Worm (Caenorhabditis elegans) whole organism, mixed stage, embryonic: ENCODE results near the gene F45E4.6.

ENCODE experiments used
- M03D4.4 ChIP-seq: sonication (generic microtip); optimal IDR thresholded peaks from 2 replicates; lab custom pipeline; 2017; ENCODE audit warnings: mild to moderate bottlenecking, missing genetic modification characterization, missing compliant biosample characterization
- bed-3 ChIP-seq: fragments of 200-800 bp; sonication (Bioruptor generic); optimal IDR thresholded peaks from 3 replicates; lab custom pipeline; 2018; ENCODE audit warnings: mild to moderate bottlenecking, missing genetic modification characterization, moderate library complexity, missing compliant biosample characterization
- blmp-1 ChIP-seq: fragments of 150-350 bp; optimal IDR thresholded peaks from 2 replicates; lab custom pipeline; 2014; ENCODE audit warnings: missing biosample characterization, missing genetic modification characterization
- ceh-39 ChIP-seq: fragments of 150-350 bp; optimal IDR thresholded peaks from 2 replicates; lab custom pipeline; 2014; ENCODE audit warnings: missing biosample characterization, missing genetic modification characterization
- ceh-43 ChIP-seq: fragments of 200-800 bp; sonication (Bioruptor generic); optimal IDR thresholded peaks from 2 replicates; lab custom pipeline; 2018; ENCODE audit warnings: mild to moderate bottlenecking, missing genetic modification characterization, moderate library complexity, missing compliant biosample characterization
- ceh-83 ChIP-seq: fragments of 200-800 bp; sonication (Bioruptor generic); optimal IDR thresholded peaks from 2 replicates; lab custom pipeline; 2018; ENCODE audit warnings: mild to moderate bottlenecking, missing genetic modification characterization, missing compliant biosample characterization
- ces-1 ChIP-seq: fragments of 150-350 bp; optimal IDR thresholded peaks from 2 replicates; lab custom pipeline; 2014; ENCODE audit warnings: missing biosample characterization, missing genetic modification reagents, missing genetic modification characterization
- cnd-1 ChIP-seq: fragments of 200-800 bp; sonication (Bioruptor generic); optimal IDR thresholded peaks from 2 replicates; lab custom pipeline; 2018; ENCODE audit warnings: mild to moderate bottlenecking, missing genetic modification characterization, missing compliant biosample characterization
- elt-1 ChIP-seq: sonication (generic microtip); optimal IDR thresholded peaks from 2 replicates; lab custom pipeline; 2017; ENCODE audit warnings: missing genetic modification characterization, mild to moderate bottlenecking, missing compliant biosample characterization, antibody characterized with exemption, moderate library complexity, borderline replicate concordance; ENCODE audit not compliant: insufficient read depth
- elt-3 ChIP-seq: fragments of 150-350 bp; optimal IDR thresholded peaks from 2 replicates; lab custom pipeline; 2014; ENCODE audit warnings: missing biosample characterization, missing genetic modification characterization
- flh-1 ChIP-seq: fragments of 200-800 bp; sonication (Bioruptor generic); optimal IDR thresholded peaks from 2 replicates; lab custom pipeline; 2018; ENCODE audit warnings: mild to moderate bottlenecking, missing genetic modification characterization, moderate library complexity, missing compliant biosample characterization
- ham-2 ChIP-seq: fragments of 200-800 bp; sonication (Bioruptor generic); optimal IDR thresholded peaks from 2 replicates; lab custom pipeline; 2018; ENCODE audit warnings: mild to moderate bottlenecking, missing genetic modification characterization, missing compliant biosample characterization
- hlh-1 ChIP-seq: fragments of 150-350 bp; optimal IDR thresholded peaks from 2 replicates; lab custom pipeline; 2014; ENCODE audit warnings: missing biosample characterization, missing genetic modification reagents, missing genetic modification characterization
- lin-13 ChIP-seq: fragments of 150-350 bp; optimal IDR thresholded peaks from 2 replicates; lab custom pipeline; 2014; ENCODE audit warnings: missing biosample characterization, missing genetic modification characterization
- lin-32 ChIP-seq: fragments of 200-800 bp; sonication (Bioruptor generic); optimal IDR thresholded peaks from 2 replicates; lab custom pipeline; 2018; ENCODE audit warnings: mild to moderate bottlenecking, missing genetic modification characterization, missing compliant biosample characterization
- lsy-2 ChIP-seq: fragments of 150-350 bp; optimal IDR thresholded peaks from 2 replicates; lab custom pipeline; 2014; ENCODE audit warnings: missing biosample characterization, missing genetic modification characterization
- mab-5 ChIP-seq: fragments of 150-350 bp; optimal IDR thresholded peaks from 2 replicates; lab custom pipeline; 2014; ENCODE audit warnings: missing biosample characterization, missing genetic modification characterization
- mep-1 ChIP-seq: fragments of 150-350 bp; optimal IDR thresholded peaks from 2 replicates; lab custom pipeline; 2017; ENCODE audit warnings: missing biosample characterization, missing genetic modification reagents, missing genetic modification characterization, inconsistent platforms
- mls-2 ChIP-seq: sonication (generic microtip); optimal IDR thresholded peaks from 2 replicates; lab custom pipeline; 2016; ENCODE audit warnings: mild to moderate bottlenecking, missing genetic modification characterization, moderate library complexity, missing compliant biosample characterization
- nhr-2 ChIP-seq: fragments of 150-350 bp; optimal IDR thresholded peaks from 2 replicates; lab custom pipeline; 2014; ENCODE audit warnings: missing biosample characterization, missing genetic modification characterization
- nhr-237 ChIP-seq: fragments of 150-350 bp; optimal IDR thresholded peaks from 2 replicates; lab custom pipeline; 2014; ENCODE audit warnings: missing biosample characterization, missing genetic modification characterization
- nhr-28 ChIP-seq: fragments of 150-350 bp; optimal IDR thresholded peaks from 2 replicates; lab custom pipeline; 2014; ENCODE audit warnings: missing biosample characterization, missing genetic modification characterization
- nhr-76 ChIP-seq: sonication (generic microtip); optimal IDR thresholded peaks from 2 replicates; lab custom pipeline; 2017; ENCODE audit warnings: missing biosample characterization, missing genetic modification characterization
- pha-4 ChIP-seq: fragments of 150-350 bp; optimal IDR thresholded peaks from 2 replicates; lab custom pipeline; 2018; ENCODE audit warnings: missing biosample characterization, missing genetic modification reagents, missing genetic modification characterization
- sptf-1 ChIP-seq: sonication (generic microtip); optimal IDR thresholded peaks from 2 replicates; lab custom pipeline; 2017; ENCODE audit warnings: mild to moderate bottlenecking, missing genetic modification characterization, moderate library complexity, missing compliant biosample characterization
- unc-120 ChIP-seq: sonication (generic microtip); optimal IDR thresholded peaks from 2 replicates; lab custom pipeline; 2017; ENCODE audit warnings: missing genetic modification characterization, missing compliant biosample characterization; ENCODE audit not compliant: poor library complexity, severe bottlenecking
- unc-39 ChIP-seq: fragments of 150-350 bp; optimal IDR thresholded peaks from 2 replicates; lab custom pipeline; 2014; ENCODE audit warnings: missing biosample characterization, missing genetic modification characterization
- unc-62 ChIP-seq: fragments of 150-350 bp; optimal IDR thresholded peaks from 2 replicates; lab custom pipeline; 2014; ENCODE audit warnings: missing biosample characterization, missing genetic modification reagents, missing genetic modification characterization
- zip-8 ChIP-seq: fragments of 150-350 bp; optimal IDR thresholded peaks from 2 replicates; lab custom pipeline; 2014; ENCODE audit warnings: missing biosample characterization, missing genetic modification characterization
- ztf-11 ChIP-seq: fragments of 150-350 bp; optimal IDR thresholded peaks from 2 replicates; lab custom pipeline; 2014; ENCODE audit warnings: missing biosample characterization, missing genetic modification characterization

Gene F45E4.6

DNA sequence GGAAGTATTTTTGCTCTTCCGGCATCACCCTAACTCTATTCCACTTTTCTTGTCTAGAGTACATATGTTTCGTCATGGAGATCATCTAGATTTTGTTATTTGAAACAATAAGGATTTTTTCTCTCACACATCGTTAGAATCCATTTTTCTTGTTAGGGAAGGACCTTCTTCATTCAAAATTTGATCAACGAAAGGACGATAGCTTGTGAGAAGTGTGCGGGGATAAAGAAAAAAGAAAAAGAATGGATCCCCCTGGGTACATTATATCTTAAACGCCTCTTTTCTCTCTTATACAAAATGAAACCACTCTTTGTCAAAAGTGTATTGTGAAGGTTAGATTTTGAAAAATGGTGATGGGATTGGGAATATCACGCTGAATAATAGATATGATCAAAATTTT, 29.2 kb upstream of the F45E4.6 start:
- TF ChIP-seq ces-1: peak; percentile 59
- TF ChIP-seq nhr-237 (tag; lab: Kevin White, UChicago): no peak
- TF ChIP-seq, all 35 proteins: peak for 1

DNA sequence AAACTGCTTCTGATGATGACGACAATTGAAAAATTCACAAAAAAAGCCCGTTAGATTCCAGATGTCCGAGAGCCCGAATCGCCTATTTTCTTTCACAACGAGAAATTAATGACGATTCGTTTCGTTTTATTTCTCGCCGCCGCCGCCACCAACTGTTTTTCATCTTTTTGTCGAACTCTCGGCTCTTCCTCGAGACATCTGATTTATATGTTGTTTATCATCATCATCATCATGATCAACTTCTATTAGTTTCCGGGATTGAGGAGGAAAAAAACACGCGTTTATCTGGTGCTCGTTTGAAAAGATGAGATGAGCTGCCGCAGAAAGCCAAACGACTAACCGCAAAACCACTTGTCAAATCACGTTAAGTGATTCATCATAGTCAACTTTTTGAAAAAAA, 27.1 kb upstream of the F45E4.6 start:
- peak; percentile 9 for TF ChIP-seq unc-62 (GFP tag; lab: Kevin White, UChicago)
- TF ChIP-seq blmp-1 (tag; lab: Kevin White, UChicago): no peak

DNA sequence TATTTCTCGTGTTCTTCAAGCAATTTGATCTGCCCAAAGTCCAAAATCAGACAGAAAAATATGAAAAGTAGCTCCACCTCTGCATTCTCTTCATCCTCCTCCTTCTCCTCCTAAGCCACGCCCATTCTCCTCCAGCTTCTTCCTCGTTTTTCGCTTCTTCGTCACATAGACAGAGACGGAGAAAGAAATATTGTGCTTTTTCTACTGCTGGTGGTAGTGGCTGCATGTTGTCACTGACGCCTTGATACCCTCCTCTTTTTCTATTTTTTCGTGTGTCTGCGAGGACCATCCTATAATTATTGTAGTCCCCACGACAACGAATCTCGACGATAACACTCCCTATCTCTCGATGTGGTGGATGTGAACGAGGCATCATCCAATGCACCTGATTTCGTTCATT, 26.2 kb upstream of the F45E4.6 start, which contains the start of gene C08G9.1:
Gene C08G9.1, plus strand, starts transcription at position 175 of the 400 bp plus-strand sequence.
- TF ChIP-seq flh-1 (GFP tag; lab: Kevin White, UChicago) (no peak), nhr-28 (no peak), ceh-83 (GFP tag; lab: Kevin White, UChicago) (no peak), M03D4.4 (tag; lab: Kevin White, UChicago) (no peak), lsy-2 (tag; lab: Kevin White, UChicago) (no peak), nhr-76 (tag; lab: Kevin White, UChicago) (no peak), ztf-11 (no peak), mep-1 (tag; lab: Kevin White, UChicago) (no peak), sptf-1 (tag; lab: Kevin White, UChicago) (no peak)

DNA sequence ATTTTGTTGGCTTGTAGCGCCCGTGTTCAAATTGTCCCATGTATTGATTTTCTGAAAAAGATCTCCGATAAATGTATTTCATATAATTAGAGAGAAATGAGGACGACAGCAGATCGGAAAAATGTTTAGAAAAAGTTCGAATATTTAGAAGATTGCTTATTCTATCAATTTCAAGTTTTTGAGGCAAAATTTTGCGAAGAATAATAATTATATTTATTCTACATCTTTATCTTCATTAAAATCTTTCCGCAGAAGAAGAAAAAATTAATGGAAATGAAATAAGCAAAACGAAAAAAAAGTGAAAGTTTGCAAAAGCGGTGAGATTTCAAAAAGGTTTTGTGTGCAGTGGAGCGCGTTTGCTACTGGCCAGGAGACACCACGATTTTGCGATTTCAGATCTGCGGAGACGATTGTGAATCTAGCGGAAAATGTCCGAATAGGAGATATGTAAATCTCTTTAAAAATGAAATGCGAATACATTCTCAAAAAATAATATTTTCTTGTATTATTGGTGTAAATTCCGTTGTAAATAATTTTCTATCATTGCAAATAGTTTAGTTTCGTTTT, 21.9 kb upstream of the F45E4.6 start, which contains the start of gene nrde-4:
Gene nrde-4, minus strand, starts transcription at position 51 of the 567 bp plus-strand sequence.
- TF ChIP-seq zip-8 (tag; lab: Kevin White, UChicago) (no peak), elt-1 (tag; lab: Kevin White, UChicago) (peak; percentile 84), cnd-1 (tag; lab: Kevin White, UChicago) (peak; percentile 30), unc-39 (tag; lab: Kevin White, UChicago) (no peak), bed-3 (GFP tag; lab: Kevin White, UChicago) (peak; percentile 4), pha-4 (tag; lab: Kevin White, UChicago) (no peak), nhr-237 (tag; lab: Kevin White, UChicago) (peak; percentile 86), mab-5 (tag; lab: Kevin White, UChicago) (no peak), mep-1 (tag; lab: Kevin White, UChicago) (peak; percentile 86), flh-1 (GFP tag; lab: Kevin White, UChicago) (no peak), lsy-2 (tag; lab: Kevin White, UChicago) (peak; percentile 80), ham-2 (GFP tag; lab: Kevin White, UChicago) (peak; percentile 75), unc-62 (GFP tag; lab: Kevin White, UChicago) (no peak), mls-2 (tag; lab: Kevin White, UChicago) (peak; percentile 16), elt-3 (tag; lab: Kevin White, UChicago) (no peak), lin-13 (no peak), blmp-1 (tag; lab: Kevin White, UChicago) (peak; percentile 97), M03D4.4 (tag; lab: Kevin White, UChicago) (no peak), sptf-1 (tag; lab: Kevin White, UChicago) (peak; percentile 68), ceh-39 (peak; percentile 14), ces-1 (peak; percentile 34), ceh-43 (GFP tag; lab: Kevin White, UChicago) (no peak)

DNA sequence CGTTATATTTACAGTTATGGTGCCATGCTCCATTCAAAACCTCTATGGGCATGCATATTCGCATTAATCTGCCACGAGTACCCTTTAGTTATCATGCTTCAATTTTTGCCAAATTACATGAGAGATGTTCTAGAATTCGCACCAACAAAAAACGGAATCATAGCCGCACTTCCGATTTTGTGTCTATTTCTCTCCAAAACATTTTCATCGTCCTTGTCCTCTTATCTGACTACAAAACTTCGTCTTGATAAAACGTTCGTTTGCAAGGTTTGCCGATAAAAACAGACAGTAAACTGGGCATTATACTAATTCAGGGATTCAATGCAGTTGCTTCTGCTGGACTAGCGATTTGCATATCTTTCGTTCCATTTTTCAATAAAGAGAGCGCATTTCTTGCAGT, 20.9 kb upstream of the F45E4.6 start:
- TF ChIP-seq unc-120 (tag; lab: Kevin White, UChicago) (no peak), hlh-1 (no peak), nhr-2 (tag; lab: Kevin White, UChicago) (no peak), ztf-11 (no peak), zip-8 (tag; lab: Kevin White, UChicago) (no peak), nhr-76 (tag; lab: Kevin White, UChicago) (no peak), unc-39 (tag; lab: Kevin White, UChicago) (no peak), lin-32 (GFP tag; lab: Kevin White, UChicago) (no peak), pha-4 (tag; lab: Kevin White, UChicago) (no peak), unc-62 (GFP tag; lab: Kevin White, UChicago) (no peak)
